Worm (Caenorhabditis elegans) whole organism, L3 larva: ENCODE results near the gene Y37E11AL.2.

Experiments
- aly-2 ChIP-seq: fragments of 150-350 bp; optimal IDR thresholded peaks from 2 replicates; lab custom pipeline; 2014; ENCODE audit warnings: missing biosample characterization, missing genetic modification characterization
- skn-1 ChIP-seq: fragments of 150-350 bp; optimal IDR thresholded peaks from 2 replicates; lab custom pipeline; 2014; ENCODE audit warnings: missing biosample characterization, missing genetic modification characterization
- snpc-4 ChIP-seq: fragments of 150-350 bp; optimal IDR thresholded peaks from 2 replicates; lab custom pipeline; 2014; ENCODE audit warnings: missing biosample characterization, missing genetic modification characterization
- unc-62 ChIP-seq: fragments of 150-350 bp; sonication (generic microtip); optimal IDR thresholded peaks from 4 replicates; lab custom pipeline; 2014; ENCODE audit warnings: missing biosample characterization, missing genetic modification reagents, missing genetic modification characterization

- TF ChIP-seq snpc-4 (tag; lab: Kevin White, UChicago) (no peak), unc-62 (GFP tag; lab: Kevin White, UChicago) (no peak), aly-2 (tag; lab: Kevin White, UChicago) (no peak), skn-1 (tag; lab: Kevin White, UChicago) (no peak)
Measured at ce11 chrIV:3722690-3723089, 24.4 kb downstream of the Y37E11AL.2 start, which contains the start of gene Y37E11AM.4.
